Worm (Caenorhabditis elegans) whole organism, L4 larva: ENCODE data around the gene ZK546.2.

Experiments
- F26F4.8 ChIP-seq: fragments of 200-800 bp; sonication (Bioruptor generic); conservative IDR thresholded peaks from 2 replicates; pipeline ENCODE4 v1.3.6; 2022; ENCODE audit warnings: missing genetic modification characterization, missing compliant biosample characterization
- F37D6.2 ChIP-seq: sonication (generic microtip); optimal IDR thresholded peaks from 2 replicates; lab custom pipeline; 2016; ENCODE audit warnings: mild to moderate bottlenecking, missing genetic modification characterization, missing compliant biosample characterization
- T20F7.1 ChIP-seq: fragments of 200-800 bp; sonication (Bioruptor generic); optimal IDR thresholded peaks from 2 replicates; lab custom pipeline; 2018; ENCODE audit warnings: mild to moderate bottlenecking, missing genetic modification characterization, missing compliant biosample characterization
- Y105C5A.15 ChIP-seq: fragments of 200-800 bp; sonication (Bioruptor generic); IDR thresholded peaks from 2 replicates; pipeline ENCODE4 v1.3.6; 2022; ENCODE audit warnings: missing genetic modification characterization, missing compliant biosample characterization
- Y48G9A.11 ChIP-seq: fragments of 200-800 bp; sonication (Bioruptor generic); IDR thresholded peaks from 2 replicates; pipeline ENCODE4 v1.3.6; 2022; ENCODE audit warnings: missing genetic modification reagents, missing genetic modification characterization, missing compliant biosample characterization
- Y75B8A.6 ChIP-seq: fragments of 200-800 bp; sonication (Bioruptor generic); IDR thresholded peaks from 2 replicates; pipeline ENCODE4 v1.3.6; 2022; ENCODE audit warnings: missing genetic modification reagents, missing genetic modification characterization, missing compliant biosample characterization
- aha-1 ChIP-seq: fragments of 150-350 bp; peaks from one replicate; lab custom pipeline; 2014; ENCODE audit warnings: missing biosample characterization, missing genetic modification characterization
- arid-1 ChIP-seq: fragments of 200-800 bp; sonication (Bioruptor generic); conservative IDR thresholded peaks from 2 replicates; pipeline ENCODE4 v1.3.6; 2022; ENCODE audit warnings: missing genetic modification reagents, missing genetic modification characterization, missing compliant biosample characterization
- cey-2 ChIP-seq: sonication (generic microtip); optimal IDR thresholded peaks from 3 replicates; lab custom pipeline; 2017; ENCODE audit warnings: missing genetic modification characterization, mild to moderate bottlenecking, missing compliant biosample characterization, antibody characterized with exemption, borderline replicate concordance; ENCODE audit not compliant: insufficient read depth
- daf-16 ChIP-seq, 3 experiments: sonication (generic microtip); optimal IDR thresholded peaks; 2 replicates each; lab custom pipeline; 2016 to 2017; ENCODE audit warnings: missing genetic modification characterization in 3 of 3, missing genetic modification reagents in 3 of 3, mild to moderate bottlenecking in 2 of 3, missing compliant biosample characterization in 2 of 3, missing biosample characterization in 1 of 3, moderate library complexity in 1 of 3
- dmd-6 ChIP-seq: fragments of 200-800 bp; sonication (Bioruptor generic); IDR thresholded peaks from 2 replicates; pipeline ENCODE4 v1.3.6; 2022; ENCODE audit warnings: missing genetic modification reagents, missing genetic modification characterization, missing compliant biosample characterization
- dmd-9 ChIP-seq: fragments of 200-800 bp; sonication (Bioruptor generic); IDR thresholded peaks from 2 replicates; pipeline ENCODE4 v1.3.6; 2022; ENCODE audit warnings: missing genetic modification reagents, missing genetic modification characterization, missing compliant biosample characterization
- duxl-1 ChIP-seq: sonication (generic microtip); optimal IDR thresholded peaks from 2 replicates; lab custom pipeline; 2016; ENCODE audit warnings: mild to moderate bottlenecking, missing genetic modification characterization, moderate library complexity, missing compliant biosample characterization; ENCODE audit not compliant: poor library complexity
- dve-1 ChIP-seq: sonication (generic microtip); optimal IDR thresholded peaks from 2 replicates; lab custom pipeline; 2017; ENCODE audit warnings: antibody characterized with exemption, mild to moderate bottlenecking, missing genetic modification characterization, missing compliant biosample characterization; ENCODE audit not compliant: insufficient read depth
- egl-43 ChIP-seq: fragments of 200-800 bp; sonication (Bioruptor generic); IDR thresholded peaks from 2 replicates; pipeline ENCODE4 v1.3.6; 2022; ENCODE audit warnings: missing genetic modification reagents, missing genetic modification characterization, missing compliant biosample characterization
- fkh-10 ChIP-seq: fragments of 150-350 bp; optimal IDR thresholded peaks from 2 replicates; lab custom pipeline; 2014; ENCODE audit warnings: missing biosample characterization, missing genetic modification reagents, missing genetic modification characterization
- lin-1 ChIP-seq: fragments of 200-800 bp; sonication (Bioruptor generic); IDR thresholded peaks from 2 replicates; pipeline ENCODE4 v1.3.6; 2022; ENCODE audit warnings: missing genetic modification reagents, missing genetic modification characterization, missing compliant biosample characterization
- lin-15B ChIP-seq: fragments of 150-350 bp; sonication (generic microtip); optimal IDR thresholded peaks from 3 replicates; lab custom pipeline; 2014; ENCODE audit warnings: missing biosample characterization, missing genetic modification characterization
- lin-38 ChIP-seq: fragments of 200-800 bp; sonication (Bioruptor generic); IDR thresholded peaks from 2 replicates; pipeline ENCODE4 v1.3.6; 2022; ENCODE audit warnings: missing genetic modification reagents, missing genetic modification characterization, missing compliant biosample characterization
- lsy-2 ChIP-seq, 2 experiments: fragments of 150-350 bp in 1 of 2; sonication (generic microtip) in 1 of 2; optimal IDR thresholded peaks; 2 replicates each; lab custom pipeline; 2014 to 2017; ENCODE audit warnings: missing biosample characterization in 2 of 2, missing genetic modification characterization in 2 of 2
- madf-5 ChIP-seq, 2 experiments: fragments of 200-800 bp; sonication (Bioruptor generic); IDR thresholded peaks; 2 replicates each; pipeline ENCODE4 v1.3.6; 2022; ENCODE audit warnings: missing compliant biosample characterization in 2 of 2, missing genetic modification characterization in 2 of 2
- madf-9 ChIP-seq: fragments of 200-800 bp; sonication (Bioruptor generic); conservative IDR thresholded peaks from 2 replicates; pipeline ENCODE4 v1.3.6; 2022; ENCODE audit warnings: missing genetic modification reagents, missing genetic modification characterization, missing compliant biosample characterization
- mdl-1 ChIP-seq, 2 experiments: fragments of 150-350 bp in 1 of 2; sonication (generic microtip) in 1 of 2; optimal IDR thresholded peaks; 2 replicates each; lab custom pipeline; 2014 to 2017; ENCODE audit warnings: missing biosample characterization in 2 of 2, missing genetic modification characterization in 2 of 2
- mep-1 ChIP-seq: fragments of 150-350 bp; sonication (generic microtip); optimal IDR thresholded peaks from 3 replicates; lab custom pipeline; 2014; ENCODE audit warnings: missing biosample characterization, missing genetic modification characterization
- mes-2 ChIP-seq: sonication (generic microtip); optimal IDR thresholded peaks from 2 replicates; lab custom pipeline; 2016; ENCODE audit warnings: missing genotype, mild to moderate bottlenecking, missing genetic modification characterization, missing compliant biosample characterization; ENCODE audit not compliant: poor library complexity, severe bottlenecking
- nhr-102 ChIP-seq: sonication (generic microtip); optimal IDR thresholded peaks from 2 replicates; lab custom pipeline; 2016; ENCODE audit warnings: mild to moderate bottlenecking, missing genetic modification characterization, moderate library complexity, missing compliant biosample characterization
- nhr-111 ChIP-seq: fragments of 200-800 bp; sonication (Bioruptor generic); optimal IDR thresholded peaks from 2 replicates; lab custom pipeline; 2018; ENCODE audit warnings: mild to moderate bottlenecking, missing genetic modification characterization, missing compliant biosample characterization
- nhr-28 ChIP-seq: fragments of 150-350 bp; optimal IDR thresholded peaks from 2 replicates; lab custom pipeline; 2014; ENCODE audit warnings: missing biosample characterization, missing genetic modification characterization
- nhr-48 ChIP-seq: sonication (generic microtip); optimal IDR thresholded peaks from 2 replicates; lab custom pipeline; 2016; ENCODE audit warnings: mild to moderate bottlenecking, missing genetic modification characterization, missing compliant biosample characterization
- nhr-6 ChIP-seq: fragments of 150-350 bp; optimal IDR thresholded peaks from 2 replicates; lab custom pipeline; 2014; ENCODE audit warnings: missing biosample characterization, missing genetic modification characterization
- pqm-1 ChIP-seq: sonication (generic microtip); optimal IDR thresholded peaks from 2 replicates; lab custom pipeline; 2017; ENCODE audit warnings: missing biosample characterization, missing genetic modification characterization
- rbr-2 ChIP-seq: sonication (generic microtip); optimal IDR thresholded peaks from 2 replicates; lab custom pipeline; 2016; ENCODE audit warnings: missing genotype, missing genetic modification characterization, missing compliant biosample characterization
- set-16 ChIP-seq: fragments of 200-800 bp; sonication (Bioruptor generic); IDR thresholded peaks from 2 replicates; pipeline ENCODE4 v1.3.6; 2022; ENCODE audit warnings: missing genetic modification reagents, missing genetic modification characterization, missing compliant biosample characterization
- snpc-1.2 ChIP-seq: fragments of 200-800 bp; sonication (Bioruptor generic); IDR thresholded peaks from 2 replicates; pipeline ENCODE4 v1.3.6; 2022; ENCODE audit warnings: missing genetic modification reagents, missing genetic modification characterization, missing compliant biosample characterization
- spr-1 ChIP-seq: sonication (generic microtip); optimal IDR thresholded peaks from 2 replicates; lab custom pipeline; 2016; ENCODE audit warnings: mild to moderate bottlenecking, missing genetic modification characterization, missing compliant biosample characterization
- unc-130 ChIP-seq: sonication (generic microtip); optimal IDR thresholded peaks from 2 replicates; lab custom pipeline; 2016; ENCODE audit warnings: missing genetic modification reagents, missing genetic modification characterization, missing compliant biosample characterization
- vab-7 ChIP-seq: fragments of 200-800 bp; sonication (Bioruptor generic); IDR thresholded peaks from 2 replicates; pipeline ENCODE4 v1.3.6; 2022; ENCODE audit warnings: missing genetic modification reagents, missing genetic modification characterization, missing compliant biosample characterization
- zip-2 ChIP-seq: fragments of 150-350 bp; optimal IDR thresholded peaks from 2 replicates; lab custom pipeline; 2014; ENCODE audit warnings: missing biosample characterization, missing genetic modification characterization

Gene ZK546.2

ce11 chrII:4943849-4944248, 2.0 kb upstream of the ZK546.2 start, which contains the start of gene mdt-4:
TSS of gene mdt-4 (minus strand) at chrII:4943949.
- TF ChIP-seq cey-2 (tag; lab: Kevin White, UChicago) (no peak), T20F7.1 (GFP tag; lab: Kevin White, UChicago) (peak; percentile 31), lin-38 (GFP tag; lab: Robert Waterston, UW) (peak; percentile 18; the same call in 1 of the 2 replicates)

ce11 chrII:4946775-4947174, 948 bp downstream of the ZK546.2 start:
- TF ChIP-seq dmd-6 (GFP tag; lab: Robert Waterston, UW): no peak
- peak; percentile 64 for TF ChIP-seq nhr-6 (tag; lab: Kevin White, UChicago)
- TF ChIP-seq lsy-2 (tag; optimal IDR thresholded peaks at IDR 0.05; lab: Kevin White, UChicago): peak in 1 of 2 experiments; percentile 38
- no peak for TF ChIP-seq mep-1 (tag; lab: Kevin White, UChicago)
- TF ChIP-seq mes-2 (tag; lab: Kevin White, UChicago): peak; percentile 17
- TF ChIP-seq T20F7.1 (GFP tag; lab: Kevin White, UChicago): peak; percentile 70
- no peak for TF ChIP-seq fkh-10 (GFP tag; lab: Kevin White, UChicago)
- peak; percentile 17 for TF ChIP-seq dve-1 (tag; lab: Kevin White, UChicago)
- no peak for TF ChIP-seq vab-7 (GFP tag; lab: Robert Waterston, UW)
- TF ChIP-seq madf-5 (GFP tag; IDR thresholded peaks at IDR 0.05; lab: Robert Waterston, UW): no peak
- TF ChIP-seq pqm-1 (tag; lab: Kevin White, UChicago): no peak

ce11 chrII:4948118-4948517, 2.3 kb downstream of the ZK546.2 start:
- TF ChIP-seq unc-130 (GFP tag; lab: Kevin White, UChicago): no peak
- TF ChIP-seq Y48G9A.11 (GFP tag; lab: Robert Waterston, UW): peak; percentile 43; the same call in 1 of the 2 replicates
- 0 out of 2 replicates have a peak, but pooled peaks have one; percentile 7 for TF ChIP-seq arid-1 (GFP tag; lab: Robert Waterston, UW)
- TF ChIP-seq lin-38 (GFP tag; lab: Robert Waterston, UW): peak; percentile 39
- no peak for TF ChIP-seq mes-2 (tag; lab: Kevin White, UChicago)
- peak; percentile 22 for TF ChIP-seq duxl-1 (tag; lab: Kevin White, UChicago)
- TF ChIP-seq mdl-1 (tag; optimal IDR thresholded peaks at IDR 0.05; lab: Kevin White, UChicago): no peak
- TF ChIP-seq nhr-102 (tag; lab: Kevin White, UChicago): no peak
- no peak for TF ChIP-seq madf-9
- no peak for TF ChIP-seq lin-1 (GFP tag; lab: Robert Waterston, UW)

ce11 chrII:4949380-4949950, 3.6 kb downstream of the ZK546.2 start, which contains the start of the genes try-1 and zyg-12:
TSS of gene try-1 (minus strand) at chrII:4949527.
TSS of gene zyg-12 (plus strand) at chrII:4949900.
- peak; percentile 42; the same call in 1 of the 2 replicates for TF ChIP-seq lin-38 (GFP tag; lab: Robert Waterston, UW)
- no peak for TF ChIP-seq nhr-111 (GFP tag; lab: Kevin White, UChicago)
- no peak for TF ChIP-seq aha-1 (tag; lab: Kevin White, UChicago)

- no peak for TF ChIP-seq egl-43 (GFP tag; lab: Robert Waterston, UW)
- TF ChIP-seq mdl-1 (tag; optimal IDR thresholded peaks at IDR 0.05; lab: Kevin White, UChicago): no peak
- TF ChIP-seq snpc-1.2 (GFP tag; lab: Robert Waterston, UW): no peak
- no peak for TF ChIP-seq unc-130 (GFP tag; lab: Kevin White, UChicago)
- no peak for TF ChIP-seq lin-15B (tag; lab: Kevin White, UChicago)
- no peak for TF ChIP-seq daf-16 (GFP tag; optimal IDR thresholded peaks at IDR 0.05; lab: Kevin White, UChicago)
- TF ChIP-seq daf-16 (tag; optimal IDR thresholded peaks at IDR 0.05; lab: Kevin White, UChicago): no peak
- no peak for TF ChIP-seq set-16 (GFP tag; lab: Robert Waterston, UW)
- TF ChIP-seq nhr-48 (tag; lab: Kevin White, UChicago): no peak
- TF ChIP-seq nhr-28: no peak
- no peak for TF ChIP-seq arid-1 (GFP tag; lab: Robert Waterston, UW)
- TF ChIP-seq fkh-10 (GFP tag; lab: Kevin White, UChicago): no peak
- TF ChIP-seq madf-5 (GFP tag; IDR thresholded peaks at IDR 0.05; lab: Robert Waterston, UW): no peak
- no peak for TF ChIP-seq rbr-2 (tag; lab: Kevin White, UChicago)
- no peak for TF ChIP-seq Y75B8A.6
- no peak for TF ChIP-seq spr-1 (tag; lab: Kevin White, UChicago)
- TF ChIP-seq F37D6.2 (tag; lab: Kevin White, UChicago): no peak
- TF ChIP-seq Y105C5A.15 (GFP tag; lab: Robert Waterston, UW): no peak
- no peak for TF ChIP-seq dmd-9 (GFP tag; lab: Robert Waterston, UW)
- TF ChIP-seq F26F4.8: no peak
- no peak for TF ChIP-seq zip-2 (tag; lab: Kevin White, UChicago)
These were observed 7.5 kb downstream of the ZK546.2 start, which contains the start of gene ndx-3 for ce11 chrII:4953289-4953688. TSS of gene ndx-3 (plus strand) at chrII:4953589.
